Worm (Caenorhabditis elegans) whole organism, L1 larva: Measurements from ENCODE around the gene Y110A2AL.4.

Source experiments
- C16A3.4 ChIP-seq: fragments of 150-350 bp; optimal IDR thresholded peaks from 2 replicates; lab custom pipeline; 2014; ENCODE audit warnings: missing biosample characterization, missing genetic modification characterization
- F16B12.6 ChIP-seq: fragments of 150-350 bp; optimal IDR thresholded peaks from 2 replicates; lab custom pipeline; 2014; ENCODE audit warnings: missing biosample characterization, missing genetic modification characterization
- aly-2 ChIP-seq: fragments of 150-350 bp; optimal IDR thresholded peaks from 2 replicates; lab custom pipeline; 2014; ENCODE audit warnings: missing biosample characterization, missing genetic modification characterization
- ceh-63 ChIP-seq: fragments of 200-800 bp; sonication (Bioruptor generic); optimal IDR thresholded peaks from 2 replicates; lab custom pipeline; 2018; ENCODE audit warnings: mild to moderate bottlenecking, missing genetic modification characterization, missing compliant biosample characterization
- dpl-1 ChIP-seq, 3 experiments: fragments of 150-350 bp in 2 of 3; sonication (generic microtip) in 1 of 3; optimal IDR thresholded peaks; 2 replicates each; lab custom pipeline; 2014 to 2017; ENCODE audit warnings: missing biosample characterization in 3 of 3, missing genetic modification characterization in 3 of 3, missing genetic modification reagents in 3 of 3
- efl-1 ChIP-seq, 4 experiments: fragments of 150-350 bp; optimal IDR thresholded peaks in 3 of 4; peaks in 1 of 4; 1 replicate in 1 of 4; 2 replicates in 3 of 4; lab custom pipeline; 2014; ENCODE audit warnings: missing biosample characterization in 2 of 4, missing genetic modification characterization in 2 of 4, missing genetic modification reagents in 2 of 4
- ets-5 ChIP-seq: fragments of 200-800 bp; sonication (Bioruptor generic); IDR thresholded peaks from 2 replicates; pipeline ENCODE4 v1.3.6; 2022; ENCODE audit warnings: missing genetic modification characterization, missing compliant biosample characterization
- fkh-4 ChIP-seq: sonication (generic microtip); optimal IDR thresholded peaks from 2 replicates; lab custom pipeline; 2016; ENCODE audit warnings: missing compliant biosample characterization, missing genetic modification characterization, borderline replicate concordance
- fkh-8 ChIP-seq: sonication (generic microtip); optimal IDR thresholded peaks from 2 replicates; lab custom pipeline; 2016; ENCODE audit warnings: mild to moderate bottlenecking, missing genetic modification characterization, missing compliant biosample characterization
- fos-1 ChIP-seq: fragments of 150-350 bp; optimal IDR thresholded peaks from 2 replicates; lab custom pipeline; 2014; ENCODE audit warnings: missing biosample characterization, missing genetic modification characterization
- grh-1 ChIP-seq: fragments of 200-800 bp; sonication (Bioruptor generic); IDR thresholded peaks from 2 replicates; pipeline ENCODE4 v1.3.6; 2022; ENCODE audit warnings: missing genetic modification reagents, missing genetic modification characterization, missing compliant biosample characterization
- hlh-4 ChIP-seq: sonication (generic microtip); optimal IDR thresholded peaks from 2 replicates; lab custom pipeline; 2016; ENCODE audit warnings: mild to moderate bottlenecking, missing genetic modification characterization, missing compliant biosample characterization
- irx-1 ChIP-seq: sonication (generic microtip); optimal IDR thresholded peaks from 2 replicates; lab custom pipeline; 2016; ENCODE audit warnings: missing genetic modification characterization, missing compliant biosample characterization
- isw-1 ChIP-seq: fragments of 200-800 bp; sonication (Bioruptor generic); IDR thresholded peaks from 2 replicates; pipeline ENCODE4 v1.3.6; 2022; ENCODE audit warnings: missing genetic modification characterization, missing compliant biosample characterization
- jun-1 ChIP-seq: fragments of 150-350 bp; optimal IDR thresholded peaks from 2 replicates; lab custom pipeline; 2014; ENCODE audit warnings: missing biosample characterization, missing genetic modification reagents, missing genetic modification characterization
- lin-13 ChIP-seq: fragments of 150-350 bp; optimal IDR thresholded peaks from 2 replicates; lab custom pipeline; 2014; ENCODE audit warnings: missing biosample characterization, missing genetic modification reagents, missing genetic modification characterization
- lin-14 ChIP-seq: fragments of 200-800 bp; sonication (Bioruptor generic); optimal IDR thresholded peaks from 2 replicates; lab custom pipeline; 2018; ENCODE audit warnings: mild to moderate bottlenecking, missing genetic modification characterization, moderate library complexity, missing compliant biosample characterization
- lir-3 ChIP-seq: sonication (generic microtip); optimal IDR thresholded peaks from 2 replicates; lab custom pipeline; 2016; ENCODE audit warnings: mild to moderate bottlenecking, missing genetic modification characterization, moderate library complexity, missing compliant biosample characterization; ENCODE audit not compliant: poor library complexity
- mef-2 ChIP-seq: fragments of 150-350 bp; optimal IDR thresholded peaks from 2 replicates; lab custom pipeline; 2014; ENCODE audit warnings: missing biosample characterization, missing genetic modification characterization
- mep-1 ChIP-seq: fragments of 150-350 bp; optimal IDR thresholded peaks from 2 replicates; lab custom pipeline; 2014; ENCODE audit warnings: missing biosample characterization, missing genetic modification characterization
- nhr-20 ChIP-seq: sonication (generic microtip); optimal IDR thresholded peaks from 2 replicates; lab custom pipeline; 2016; ENCODE audit warnings: mild to moderate bottlenecking, missing genetic modification characterization, missing compliant biosample characterization
- nhr-28 ChIP-seq: fragments of 150-350 bp; optimal IDR thresholded peaks from 2 replicates; lab custom pipeline; 2014; ENCODE audit warnings: missing biosample characterization, missing genetic modification characterization
- nhr-71 ChIP-seq: sonication (generic microtip); optimal IDR thresholded peaks from 2 replicates; lab custom pipeline; 2016; ENCODE audit warnings: mild to moderate bottlenecking, missing genetic modification characterization, moderate library complexity, missing compliant biosample characterization
- nhr-84 ChIP-seq: sonication (generic microtip); optimal IDR thresholded peaks from 2 replicates; lab custom pipeline; 2017; ENCODE audit warnings: missing biosample characterization, missing genetic modification characterization
- nhr-85 ChIP-seq: sonication (generic microtip); peaks from one replicate; lab custom pipeline; 2016; ENCODE audit warnings: missing genetic modification characterization, inconsistent platforms, missing compliant biosample characterization
- pax-3 ChIP-seq: fragments of 200-800 bp; sonication (Bioruptor generic); optimal IDR thresholded peaks from 2 replicates; lab custom pipeline; 2018; ENCODE audit warnings: mild to moderate bottlenecking, missing genetic modification characterization, moderate library complexity, missing compliant biosample characterization
- pqm-1 ChIP-seq: sonication (generic microtip); optimal IDR thresholded peaks from 3 replicates; lab custom pipeline; 2017; ENCODE audit warnings: missing biosample characterization, missing genetic modification characterization
- skn-1 ChIP-seq: fragments of 150-350 bp; optimal IDR thresholded peaks from 2 replicates; lab custom pipeline; 2014; ENCODE audit warnings: missing biosample characterization, missing genetic modification characterization
- snu-23 ChIP-seq: sonication (generic microtip); optimal IDR thresholded peaks from 2 replicates; lab custom pipeline; 2016; ENCODE audit warnings: missing genetic modification characterization, missing compliant biosample characterization
- sox-4 ChIP-seq: sonication (generic microtip); optimal IDR thresholded peaks from 2 replicates; lab custom pipeline; 2016; ENCODE audit warnings: missing genetic modification characterization, missing compliant biosample characterization
- unc-130 ChIP-seq: fragments of 150-350 bp; optimal IDR thresholded peaks from 2 replicates; lab custom pipeline; 2017; ENCODE audit warnings: missing biosample characterization, missing genetic modification characterization, inconsistent platforms
- unc-62 ChIP-seq: fragments of 150-350 bp; optimal IDR thresholded peaks from 2 replicates; lab custom pipeline; 2014; ENCODE audit warnings: missing biosample characterization, missing genetic modification reagents, missing genetic modification characterization
- zip-4 ChIP-seq: fragments of 200-800 bp; sonication (Bioruptor generic); optimal IDR thresholded peaks from 2 replicates; lab custom pipeline; 2018; ENCODE audit warnings: mild to moderate bottlenecking, missing genetic modification characterization, moderate library complexity, missing compliant biosample characterization

Y110A2AL.4 gene

ce11 chrII:2824169-2824568 is 14.9 kb upstream of the Y110A2AL.4 start, which contains the start of the genes K12H6.4 and K12H6.9:
Gene K12H6.4 (minus strand): TSS chrII:2824269.
Gene K12H6.9 (plus strand): TSS chrII:2824404.
- TF ChIP-seq sox-4 (tag; lab: Kevin White, UChicago) (no peak), unc-62 (GFP tag; lab: Kevin White, UChicago) (no peak), jun-1 (tag; lab: Kevin White, UChicago) (no peak), fkh-4 (tag; lab: Kevin White, UChicago) (no peak), nhr-20 (tag; lab: Kevin White, UChicago) (no peak), snu-23 (GFP tag; lab: Kevin White, UChicago) (no peak)
- TF ChIP-seq, all 84 proteins: peak for 0

ce11 chrII:2826073-2826472 is 13.0 kb upstream of the Y110A2AL.4 start, which contains the start of gene K12H6.5:
Gene K12H6.5 (minus strand): TSS chrII:2826173.
- TF ChIP-seq nhr-28 (tag; lab: Kevin White, UChicago) (no peak), nhr-84 (tag; lab: Kevin White, UChicago) (no peak), sox-4 (tag; lab: Kevin White, UChicago) (no peak)
- TF ChIP-seq, all 84 proteins: peak for 0

- TF ChIP-seq isw-1 (GFP tag; lab: Robert Waterston, UW) (no peak), C16A3.4 (tag; lab: Kevin White, UChicago) (no peak), unc-130 (tag; lab: Kevin White, UChicago) (no peak)
These were observed 11.2 kb upstream of the Y110A2AL.4 start, which contains the start of gene K12H6.8 for ce11 chrII:2827859-2828403. Gene K12H6.8 (plus strand): TSS chrII:2827896.

- TF ChIP-seq zip-4 (GFP tag; lab: Kevin White, UChicago) (no peak), fkh-8 (tag; lab: Kevin White, UChicago) (no peak), ceh-63 (GFP tag; lab: Kevin White, UChicago) (no peak), grh-1 (GFP tag; lab: Robert Waterston, UW) (no peak), pqm-1 (tag; lab: Kevin White, UChicago) (no peak), lin-13 (GFP tag; lab: Kevin White, UChicago) (no peak), mep-1 (tag; lab: Kevin White, UChicago) (no peak), irx-1 (no peak), fos-1 (tag; lab: Kevin White, UChicago) (no peak), ets-5 (GFP tag; lab: Robert Waterston, UW) (no peak)
These were observed 9.6 kb upstream of the Y110A2AL.4 start for ce11 chrII:2829482-2829881.

- TF ChIP-seq pax-3 (tag; lab: Kevin White, UChicago): no peak
- TF ChIP-seq nhr-85: peak; percentile 42
- no peak for TF ChIP-seq efl-1 (optimal IDR thresholded peaks at IDR 0.05; lab: Kevin White, UChicago)
- TF ChIP-seq efl-1 (GFP tag; optimal IDR thresholded peaks at IDR 0.05 in 1 of 2; lab: Kevin White, UChicago): peak in 1 of 2 experiments; percentile 75
These were observed 9.0 kb upstream of the Y110A2AL.4 start for ce11 chrII:2830144-2830543.

- TF ChIP-seq lin-14: peak; percentile 70
- no peak for TF ChIP-seq aly-2 (tag; lab: Kevin White, UChicago)
- no peak for TF ChIP-seq hlh-4 (tag; lab: Kevin White, UChicago)
- TF ChIP-seq skn-1 (tag; lab: Kevin White, UChicago): peak; percentile 43
- TF ChIP-seq mef-2 (tag; lab: Kevin White, UChicago): no peak
- peak; percentile 6 for TF ChIP-seq lin-13 (GFP tag; lab: Kevin White, UChicago)
- no peak for TF ChIP-seq lir-3
- peak; percentile 30 for TF ChIP-seq fkh-8 (tag; lab: Kevin White, UChicago)
- TF ChIP-seq isw-1 (GFP tag; lab: Robert Waterston, UW): no peak
- TF ChIP-seq dpl-1 (GFP tag; optimal IDR thresholded peaks at IDR 0.05; lab: Kevin White, UChicago): peak in 1 of 3 experiments; percentile 9
- TF ChIP-seq nhr-71 (tag; lab: Kevin White, UChicago): peak; percentile 39
- TF ChIP-seq F16B12.6 (tag; lab: Kevin White, UChicago): no peak
- peak; percentile 45 for TF ChIP-seq nhr-85
- TF ChIP-seq snu-23 (GFP tag; lab: Kevin White, UChicago): peak; percentile 11
These were observed 7.9 kb upstream of the Y110A2AL.4 start, which contains the start of gene K12H6.6 for ce11 chrII:2831173-2831572. Gene K12H6.6 (minus strand): TSS chrII:2831233.
